Worm (Caenorhabditis elegans): ENCODE measurements around the gene prmt-6.

Gene prmt-6

DNA sequence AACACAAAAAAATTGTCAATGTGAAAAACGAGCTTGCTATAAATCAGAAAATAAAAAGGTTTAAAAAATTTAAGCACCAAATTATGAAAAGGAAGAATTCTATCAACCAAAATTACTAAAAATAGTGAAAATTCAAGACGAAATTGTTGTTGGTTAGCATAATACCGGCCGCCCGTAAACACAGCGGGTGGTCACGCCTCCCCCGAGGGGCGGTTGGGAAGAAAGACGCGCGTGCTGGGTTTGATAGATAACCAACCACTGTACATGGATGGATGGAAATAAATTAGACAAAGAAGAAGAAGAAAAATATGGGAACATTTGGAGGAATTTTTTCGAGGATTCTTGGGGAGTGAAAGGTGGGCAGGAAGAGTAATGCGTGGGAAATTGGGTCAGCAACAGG lies 11.6 kb downstream of the prmt-6 start:
- TF ChIP-seq unc-62 (GFP tag; optimal IDR thresholded peaks at IDR 0.05): no peak

- TF ChIP-seq unc-62 (GFP tag; optimal IDR thresholded peaks at IDR 0.05): no peak
Observed at ce11 chrIV:2149247-2149756, 18.5 kb downstream of the prmt-6 start, which contains the start of gene C54E4.5. Gene C54E4.5 (minus strand): TSS chrIV:2149297.

DNA sequence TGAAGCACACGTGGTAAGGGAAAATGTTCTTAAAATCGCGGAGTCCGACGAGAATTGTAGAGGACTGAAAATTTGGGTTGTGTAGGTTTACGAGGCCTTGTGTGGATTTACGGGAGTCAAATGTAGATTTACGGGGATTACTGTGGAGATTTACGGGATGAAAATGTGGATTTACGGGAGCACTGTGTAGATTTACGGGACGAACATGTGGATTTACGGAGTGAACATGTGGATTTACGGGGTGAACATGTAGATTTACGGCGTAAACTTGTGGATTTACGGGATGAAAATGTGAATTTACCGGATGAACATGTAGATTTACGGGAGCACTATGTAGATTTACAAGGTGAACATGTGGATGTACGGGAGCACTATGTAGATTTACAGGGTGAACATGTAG lies 25.5 kb downstream of the prmt-6 start:
- TF ChIP-seq unc-62 (GFP tag; optimal IDR thresholded peaks at IDR 0.05): no peak

ce11 chrIV:2159069-2159468 lies 28.3 kb downstream of the prmt-6 start, which contains the start of gene gcy-37:
Gene gcy-37 (minus strand): TSS chrIV:2159169.
- no peak for TF ChIP-seq unc-62 (GFP tag; optimal IDR thresholded peaks at IDR 0.05)

DNA sequence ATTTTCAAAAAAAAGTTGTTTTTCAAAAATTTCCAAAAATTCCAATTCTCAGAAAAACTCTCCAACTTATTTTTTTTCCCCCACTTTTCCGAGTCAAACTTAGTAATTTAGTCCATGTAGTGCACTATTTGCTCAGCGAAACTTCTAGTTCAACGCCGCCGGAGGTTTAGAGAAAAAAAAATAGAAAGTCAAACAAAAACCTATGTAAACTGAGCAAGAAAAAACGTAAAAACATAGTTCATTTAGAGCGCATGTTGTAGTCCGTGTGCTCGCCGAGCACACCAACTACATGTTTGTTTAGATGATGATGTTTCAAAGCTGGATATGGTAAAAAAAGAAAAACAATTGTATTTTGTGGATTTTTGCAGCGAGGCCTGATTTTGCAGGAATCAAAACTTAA lies 31.5 kb downstream of the prmt-6 start:
- no peak for TF ChIP-seq unc-62 (GFP tag; optimal IDR thresholded peaks at IDR 0.05)

- no peak for TF ChIP-seq unc-62 (GFP tag; optimal IDR thresholded peaks at IDR 0.05)
Observed at ce11 chrIV:2168514-2168913, 37.7 kb downstream of the prmt-6 start, which contains the start of gene C54E4.4. Gene C54E4.4 (minus strand): TSS chrIV:2168614.

DNA sequence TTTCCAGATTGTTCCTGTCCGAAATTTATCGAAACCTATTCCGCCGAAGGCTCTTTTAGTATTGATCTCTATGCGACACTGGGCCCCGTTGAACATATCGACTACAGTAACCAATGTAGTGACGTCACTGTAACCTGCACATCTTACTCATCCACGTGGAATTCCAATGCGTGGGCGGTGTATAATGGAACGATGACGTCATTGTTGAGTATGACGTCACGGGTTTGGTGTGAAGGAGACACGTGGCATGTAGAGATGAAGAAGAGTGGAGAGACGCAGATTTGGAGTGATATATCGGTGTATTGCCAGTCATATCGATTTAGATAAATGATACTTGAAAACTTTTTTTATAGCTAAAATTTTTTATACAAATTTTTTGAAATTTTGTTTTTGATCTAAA lies 39.6 kb downstream of the prmt-6 start:
- TF ChIP-seq unc-62 (GFP tag; optimal IDR thresholded peaks at IDR 0.05): no peak

DNA sequence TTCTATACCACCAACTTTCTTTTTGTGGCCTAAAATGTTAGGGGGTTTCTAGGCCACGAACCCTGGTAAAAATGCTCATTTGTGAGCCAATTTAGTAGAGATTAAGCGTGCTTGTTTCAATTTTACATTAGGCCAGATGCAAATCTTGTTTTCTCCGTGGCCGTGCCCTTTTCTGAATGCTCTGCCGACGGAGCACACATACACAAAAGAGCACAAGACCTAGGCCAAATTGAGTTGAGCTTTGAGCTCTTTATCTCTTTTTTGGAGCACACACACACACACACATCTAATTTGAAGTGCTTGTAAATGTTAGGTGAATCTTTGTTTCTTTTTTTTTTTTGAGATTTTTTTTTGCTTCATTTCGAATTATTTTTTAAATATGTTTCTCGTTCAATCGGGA lies 42.1 kb downstream of the prmt-6 start:
- TF ChIP-seq unc-62 (GFP tag; optimal IDR thresholded peaks at IDR 0.05): no peak

DNA sequence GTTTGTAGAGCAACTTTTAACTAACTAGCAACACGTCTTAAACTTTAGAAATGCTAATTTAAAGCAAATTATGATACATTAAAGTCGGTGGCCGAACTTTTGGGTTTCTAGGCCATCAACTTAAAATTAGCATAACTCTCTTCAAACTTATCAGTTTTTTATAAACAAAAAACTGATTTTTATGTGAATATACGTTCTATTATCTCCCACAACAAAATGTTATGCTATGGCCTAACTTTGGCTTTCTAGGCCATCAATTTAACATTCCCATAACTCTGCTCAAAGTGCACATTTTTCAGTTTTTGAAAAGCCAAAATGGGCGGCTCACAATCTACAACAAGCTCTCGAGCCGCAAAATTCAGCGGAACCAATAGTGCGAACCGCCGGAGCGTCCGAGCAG lies 44.5 kb downstream of the prmt-6 start, which contains the start of gene C54E4.1:
Gene C54E4.1 (plus strand): TSS at position 301 of the 400 bp plus-strand sequence.
- TF ChIP-seq unc-62 (GFP tag; optimal IDR thresholded peaks at IDR 0.05): no peak

ce11 chrIV:2177545-2177944 lies 46.8 kb downstream of the prmt-6 start, which contains the start of gene hrpu-2:
Gene hrpu-2 (plus strand): TSS chrIV:2177896.
- no peak for TF ChIP-seq unc-62 (GFP tag; optimal IDR thresholded peaks at IDR 0.05)

All from whole organism, dauer.